Worm (Caenorhabditis elegans): ENCODE measurements around the gene W09H1.4.
A peak's percentile ranks its signal among the peaks of the same experiment; 100 is the strongest.

Gene W09H1.4

DNA sequence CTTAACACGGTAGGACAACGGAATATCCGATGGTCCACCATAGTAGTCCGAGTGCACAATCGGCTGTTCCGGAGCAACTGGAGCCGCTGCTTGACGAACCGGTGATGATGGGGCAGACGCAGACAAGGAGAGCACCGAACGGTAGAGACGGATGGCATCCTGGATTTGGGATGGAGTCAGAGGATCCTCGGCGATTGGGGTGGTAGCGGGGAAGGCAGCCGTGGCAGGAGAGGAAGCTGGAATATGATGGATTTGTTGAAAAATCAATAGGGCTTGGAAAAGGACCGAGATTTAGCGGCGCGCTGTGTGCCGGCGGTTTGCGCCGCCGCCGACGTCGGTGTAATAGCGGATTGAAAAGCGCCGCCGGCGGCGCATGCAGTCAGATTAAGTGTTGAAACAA, 30.9 kb upstream of the W09H1.4 start:
- no peak for TF ChIP-seq ceh-16 (tag; optimal IDR thresholded peaks at IDR 0.05)

DNA sequence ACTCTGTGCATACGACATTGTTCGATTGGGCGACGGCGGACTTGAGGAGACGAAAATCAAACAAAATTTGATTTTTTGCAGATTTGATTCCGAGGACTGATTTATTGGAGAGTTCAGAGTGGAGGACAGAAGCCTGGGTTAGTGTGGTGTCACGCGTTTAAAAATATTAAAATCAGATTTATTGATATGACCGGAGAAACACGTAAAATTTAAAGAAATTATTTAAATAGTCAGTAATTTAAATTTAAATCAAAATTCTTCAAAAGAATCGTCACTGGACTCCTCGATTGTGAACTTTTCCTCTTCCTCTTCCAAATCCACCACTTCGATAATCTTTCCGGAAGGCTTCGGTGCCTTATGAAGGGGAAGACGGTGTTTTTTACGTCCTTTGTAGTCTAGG, 30.0 kb upstream of the W09H1.4 start, which contains the start of gene spe-18:
Gene spe-18 (minus strand): TSS at position 101 of the 400 bp plus-strand sequence.
- TF ChIP-seq unc-55 (GFP tag; optimal IDR thresholded peaks at IDR 0.05) = no peak
- TF ChIP-seq gmeb-1 (tag; optimal IDR thresholded peaks at IDR 0.05) = no peak
- no peak for TF ChIP-seq lin-13 (GFP tag; optimal IDR thresholded peaks at IDR 0.05)
- no peak for TF ChIP-seq ceh-82 (tag; optimal IDR thresholded peaks at IDR 0.05)
- TF ChIP-seq sma-9 (GFP tag; optimal IDR thresholded peaks at IDR 0.05) = no peak
- TF ChIP-seq sma-9 (tag; optimal IDR thresholded peaks at IDR 0.05) = no peak
- TF ChIP-seq nhr-10 (tag; optimal IDR thresholded peaks at IDR 0.05) = no peak
- no peak for TF ChIP-seq skn-1 (tag; optimal IDR thresholded peaks at IDR 0.05)
- TF ChIP-seq nhr-129 (tag; optimal IDR thresholded peaks at IDR 0.05) = no peak
- TF ChIP-seq elt-3 (tag; optimal IDR thresholded peaks at IDR 0.05) = no peak
- no peak for TF ChIP-seq F13H6.1 (tag; optimal IDR thresholded peaks at IDR 0.05)
- no peak for TF ChIP-seq ZK546.5 (tag; optimal IDR thresholded peaks at IDR 0.05)
- no peak for TF ChIP-seq crh-2 (tag; optimal IDR thresholded peaks at IDR 0.05)
- no peak for TF ChIP-seq fos-1 (tag; optimal IDR thresholded peaks at IDR 0.05)
- no peak for TF ChIP-seq ama-1 (optimal IDR thresholded peaks at IDR 0.05)
- TF ChIP-seq lin-11 (tag; optimal IDR thresholded peaks at IDR 0.05) = no peak
- TF ChIP-seq mdl-1 (tag; optimal IDR thresholded peaks at IDR 0.05) = no peak
- no peak for TF ChIP-seq ztf-11 (tag; optimal IDR thresholded peaks at IDR 0.05)
- no peak for TF ChIP-seq aly-2 (tag; optimal IDR thresholded peaks at IDR 0.05)
- TF ChIP-seq elt-1 (tag; optimal IDR thresholded peaks at IDR 0.05) = no peak

DNA sequence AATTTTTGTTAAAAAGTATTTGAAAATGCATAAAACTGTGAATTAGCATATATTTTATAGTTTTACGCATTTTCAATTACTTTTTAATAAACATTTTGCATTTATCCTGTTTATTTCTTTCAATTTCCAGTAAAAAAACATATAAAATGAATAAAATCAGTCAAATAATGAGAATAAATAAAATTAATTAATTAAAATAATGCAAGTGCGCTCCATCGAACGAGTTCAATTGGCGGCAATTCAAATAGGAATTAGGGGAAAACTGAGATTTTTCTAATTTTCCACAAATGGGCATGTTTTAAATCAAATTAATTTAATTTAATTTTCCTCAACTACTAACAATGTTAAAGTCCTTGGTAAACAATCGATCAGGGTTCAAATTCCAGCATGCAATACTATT, 27.3 kb upstream of the W09H1.4 start:
- TF ChIP-seq sma-3 (GFP tag; optimal IDR thresholded peaks at IDR 0.05) (no peak), ztf-11 (tag; optimal IDR thresholded peaks at IDR 0.05) (no peak), unc-39 (tag; optimal IDR thresholded peaks at IDR 0.05) (no peak), ztf-4 (tag; optimal IDR thresholded peaks at IDR 0.05) (no peak), F13H6.1 (tag; optimal IDR thresholded peaks at IDR 0.05) (no peak), egl-27 (tag; optimal IDR thresholded peaks at IDR 0.05) (no peak), crh-2 (tag; optimal IDR thresholded peaks at IDR 0.05) (no peak), nhr-10 (tag; optimal IDR thresholded peaks at IDR 0.05) (no peak), nhr-6 (tag; optimal IDR thresholded peaks at IDR 0.05) (no peak), ceh-16 (tag; optimal IDR thresholded peaks at IDR 0.05) (no peak), C34F6.9 (tag; optimal IDR thresholded peaks at IDR 0.05) (no peak), lin-11 (tag; optimal IDR thresholded peaks at IDR 0.05) (no peak), lsy-2 (tag; optimal IDR thresholded peaks at IDR 0.05) (no peak)

DNA sequence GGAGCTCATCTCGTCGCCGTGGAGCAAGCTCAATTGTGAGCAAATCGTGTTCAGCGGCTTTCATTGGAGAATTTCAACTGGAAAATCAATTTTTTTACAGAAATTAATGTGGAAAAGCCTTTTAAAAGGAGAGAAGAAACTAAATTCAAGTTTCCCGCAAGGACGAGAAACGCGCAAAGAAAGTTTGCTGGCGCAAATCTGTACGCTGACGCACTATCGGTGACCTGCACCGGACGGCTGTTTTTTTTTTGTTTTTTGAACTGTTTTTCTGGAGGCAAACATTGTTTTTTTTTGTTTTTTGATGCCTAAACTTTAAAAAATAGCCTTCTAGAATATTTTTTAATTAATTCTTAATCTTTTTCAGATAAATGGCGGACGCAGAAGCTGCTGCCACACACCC, 26.4 kb upstream of the W09H1.4 start, which contains the start of the genes hpr-17 and F32A11.1:
Gene hpr-17 (minus strand): TSS at position 77 of the 400 bp plus-strand sequence.
Gene F32A11.1 (plus strand): TSS at position 359 of the 400 bp plus-strand sequence.
- peak; percentile 75 for TF ChIP-seq nhr-21 (tag; optimal IDR thresholded peaks at IDR 0.05)
- TF ChIP-seq nhr-10 (tag; optimal IDR thresholded peaks at IDR 0.05) = peak; percentile 58
- peak; percentile 78 for TF ChIP-seq lin-11 (tag; optimal IDR thresholded peaks at IDR 0.05)
- peak; percentile 56 for TF ChIP-seq fos-1 (tag; optimal IDR thresholded peaks at IDR 0.05)
- peak; percentile 23 for TF ChIP-seq blmp-1 (tag; optimal IDR thresholded peaks at IDR 0.05; ENCODE audit: insufficient read depth)
- peak; percentile 86 for TF ChIP-seq crh-2 (tag; optimal IDR thresholded peaks at IDR 0.05)
- peak; percentile 2 for TF ChIP-seq skn-1 (tag; optimal IDR thresholded peaks at IDR 0.05)
- peak; percentile 19 for TF ChIP-seq nhr-237 (tag; optimal IDR thresholded peaks at IDR 0.05)
- no peak for TF ChIP-seq nhr-12 (tag; optimal IDR thresholded peaks at IDR 0.05)
- peak; percentile 61 for TF ChIP-seq ceh-82 (tag; optimal IDR thresholded peaks at IDR 0.05)
- TF ChIP-seq sma-9 (GFP tag; optimal IDR thresholded peaks at IDR 0.05) = peak; percentile 86
- TF ChIP-seq sma-9 (tag; optimal IDR thresholded peaks at IDR 0.05) = no peak
- TF ChIP-seq ztf-4 (tag; optimal IDR thresholded peaks at IDR 0.05) = peak; percentile 21
- peak; percentile 94 for TF ChIP-seq unc-55 (GFP tag; optimal IDR thresholded peaks at IDR 0.05)
- TF ChIP-seq gmeb-1 (tag; optimal IDR thresholded peaks at IDR 0.05) = peak; percentile 99
- TF ChIP-seq C34F6.9 (tag; optimal IDR thresholded peaks at IDR 0.05) = peak; percentile 90
- no peak for TF ChIP-seq ztf-11 (tag; optimal IDR thresholded peaks at IDR 0.05)
- TF ChIP-seq peb-1 (tag; optimal IDR thresholded peaks at IDR 0.05) = no peak
- TF ChIP-seq egl-27 (tag; optimal IDR thresholded peaks at IDR 0.05) = peak; percentile 67
- TF ChIP-seq nhr-129 (tag; optimal IDR thresholded peaks at IDR 0.05) = peak; percentile 77
- TF ChIP-seq elt-1 (tag; optimal IDR thresholded peaks at IDR 0.05) = no peak
- peak; percentile 80 for TF ChIP-seq nhr-25 (tag; optimal IDR thresholded peaks at IDR 0.05)
- TF ChIP-seq mab-5 (tag; optimal IDR thresholded peaks at IDR 0.05) = peak; percentile 70
- TF ChIP-seq snpc-4 (tag; optimal IDR thresholded peaks at IDR 0.05) = peak; percentile 82
- peak; percentile 49 for TF ChIP-seq sem-4 (tag; optimal IDR thresholded peaks at IDR 0.05)
- TF ChIP-seq lin-13 (GFP tag; optimal IDR thresholded peaks at IDR 0.05) = peak; percentile 80
- peak; percentile 76 for TF ChIP-seq sma-3 (GFP tag; optimal IDR thresholded peaks at IDR 0.05)
- TF ChIP-seq ama-1 (optimal IDR thresholded peaks at IDR 0.05) = no peak
- peak; percentile 55 for TF ChIP-seq R02D3.7 (tag; optimal IDR thresholded peaks at IDR 0.05)
- TF ChIP-seq nhr-6 (tag; optimal IDR thresholded peaks at IDR 0.05) = no peak
- TF ChIP-seq lin-39 (tag; optimal IDR thresholded peaks at IDR 0.05) = no peak
- peak; percentile 87 to 92 for TF ChIP-seq lsy-2 (tag; optimal IDR thresholded peaks at IDR 0.05)
- TF ChIP-seq nhr-77 (tag; optimal IDR thresholded peaks at IDR 0.05) = peak; percentile 36
- peak; percentile 63 for TF ChIP-seq F13H6.1 (tag; optimal IDR thresholded peaks at IDR 0.05)
